Worm (Caenorhabditis elegans) whole organism, L4 larva: Measurements from ENCODE around the gene T28F3.9.

Source experiments
- D1046.2 ChIP-seq: fragments of 200-800 bp; sonication (Bioruptor generic); IDR thresholded peaks from 2 replicates; pipeline ENCODE4 v1.3.6; 2022; ENCODE audit warnings: missing genetic modification characterization, missing compliant biosample characterization
- F26F4.8 ChIP-seq: fragments of 200-800 bp; sonication (Bioruptor generic); conservative IDR thresholded peaks from 2 replicates; pipeline ENCODE4 v1.3.6; 2022; ENCODE audit warnings: missing genetic modification characterization, missing compliant biosample characterization
- F37D6.2 ChIP-seq: sonication (generic microtip); optimal IDR thresholded peaks from 2 replicates; lab custom pipeline; 2016; ENCODE audit warnings: mild to moderate bottlenecking, missing genetic modification characterization, missing compliant biosample characterization
- F44E2.7 ChIP-seq: fragments of 200-800 bp; sonication (Bioruptor generic); IDR thresholded peaks from 2 replicates; pipeline ENCODE4 v2.1.2; 2022; ENCODE audit warnings: missing genetic modification characterization, missing compliant biosample characterization
- F49E8.2 ChIP-seq: sonication (generic microtip); optimal IDR thresholded peaks from 2 replicates; lab custom pipeline; 2016; ENCODE audit warnings: missing compliant biosample characterization, mild to moderate bottlenecking, missing genetic modification characterization, borderline replicate concordance
- T20F7.1 ChIP-seq: fragments of 200-800 bp; sonication (Bioruptor generic); optimal IDR thresholded peaks from 2 replicates; lab custom pipeline; 2018; ENCODE audit warnings: mild to moderate bottlenecking, missing genetic modification characterization, missing compliant biosample characterization
- T26A8.4 ChIP-seq: fragments of 200-800 bp; sonication (Bioruptor generic); IDR thresholded peaks from 2 replicates; pipeline ENCODE4 v1.3.6; 2022; ENCODE audit warnings: missing genetic modification characterization, missing compliant biosample characterization
- Y105C5A.15 ChIP-seq: fragments of 200-800 bp; sonication (Bioruptor generic); IDR thresholded peaks from 2 replicates; pipeline ENCODE4 v1.3.6; 2022; ENCODE audit warnings: missing genetic modification characterization, missing compliant biosample characterization
- Y48G9A.11 ChIP-seq: fragments of 200-800 bp; sonication (Bioruptor generic); IDR thresholded peaks from 2 replicates; pipeline ENCODE4 v1.3.6; 2022; ENCODE audit warnings: missing genetic modification reagents, missing genetic modification characterization, missing compliant biosample characterization
- Y5F2A.4 ChIP-seq: fragments of 200-800 bp; sonication (Bioruptor generic); optimal IDR thresholded peaks from 2 replicates; lab custom pipeline; 2018; ENCODE audit warnings: mild to moderate bottlenecking, missing genetic modification characterization, missing compliant biosample characterization
- aha-1 ChIP-seq: fragments of 150-350 bp; peaks from one replicate; lab custom pipeline; 2014; ENCODE audit warnings: missing biosample characterization, missing genetic modification characterization
- arid-1 ChIP-seq: fragments of 200-800 bp; sonication (Bioruptor generic); conservative IDR thresholded peaks from 2 replicates; pipeline ENCODE4 v1.3.6; 2022; ENCODE audit warnings: missing genetic modification reagents, missing genetic modification characterization, missing compliant biosample characterization
- attf-4 ChIP-seq: sonication (generic microtip); optimal IDR thresholded peaks from 3 replicates; lab custom pipeline; 2017; ENCODE audit warnings: missing biosample characterization, missing genetic modification characterization
- ceh-44 ChIP-seq: fragments of 200-800 bp; sonication (Bioruptor generic); IDR thresholded peaks from 2 replicates; pipeline ENCODE4 v1.3.6; 2022; ENCODE audit warnings: missing genetic modification reagents, missing genetic modification characterization, missing compliant biosample characterization
- ceh-62 ChIP-seq: sonication (generic microtip); optimal IDR thresholded peaks from 2 replicates; lab custom pipeline; 2017; ENCODE audit warnings: missing biosample characterization, missing genetic modification characterization
- ceh-82 ChIP-seq: sonication (generic microtip); optimal IDR thresholded peaks from 2 replicates; lab custom pipeline; 2017; ENCODE audit warnings: missing biosample characterization, missing genetic modification characterization
- cey-2 ChIP-seq: sonication (generic microtip); optimal IDR thresholded peaks from 3 replicates; lab custom pipeline; 2017; ENCODE audit warnings: missing genetic modification characterization, mild to moderate bottlenecking, missing compliant biosample characterization, antibody characterized with exemption, borderline replicate concordance; ENCODE audit not compliant: insufficient read depth
- daf-16 ChIP-seq, 3 experiments: sonication (generic microtip); optimal IDR thresholded peaks; 2 replicates each; lab custom pipeline; 2016 to 2017; ENCODE audit warnings: missing genetic modification characterization in 3 of 3, missing genetic modification reagents in 3 of 3, mild to moderate bottlenecking in 2 of 3, missing compliant biosample characterization in 2 of 3, missing biosample characterization in 1 of 3, moderate library complexity in 1 of 3
- daf-19 ChIP-seq: fragments of 200-800 bp; sonication (Bioruptor generic); conservative IDR thresholded peaks from 2 replicates; pipeline ENCODE4 v1.3.6; 2022; ENCODE audit warnings: missing genetic modification characterization, missing compliant biosample characterization
- dmd-6 ChIP-seq: fragments of 200-800 bp; sonication (Bioruptor generic); IDR thresholded peaks from 2 replicates; pipeline ENCODE4 v1.3.6; 2022; ENCODE audit warnings: missing genetic modification reagents, missing genetic modification characterization, missing compliant biosample characterization
- dmd-8 ChIP-seq: fragments of 200-800 bp; sonication (Bioruptor generic); IDR thresholded peaks from 2 replicates; pipeline ENCODE4 v1.3.6; 2022; ENCODE audit warnings: missing genetic modification characterization, missing compliant biosample characterization
- duxl-1 ChIP-seq: sonication (generic microtip); optimal IDR thresholded peaks from 2 replicates; lab custom pipeline; 2016; ENCODE audit warnings: mild to moderate bottlenecking, missing genetic modification characterization, moderate library complexity, missing compliant biosample characterization; ENCODE audit not compliant: poor library complexity
- dve-1 ChIP-seq: sonication (generic microtip); optimal IDR thresholded peaks from 2 replicates; lab custom pipeline; 2017; ENCODE audit warnings: antibody characterized with exemption, mild to moderate bottlenecking, missing genetic modification characterization, missing compliant biosample characterization; ENCODE audit not compliant: insufficient read depth
- egl-27 ChIP-seq: sonication (generic microtip); optimal IDR thresholded peaks from 3 replicates; lab custom pipeline; 2017; ENCODE audit warnings: missing biosample characterization, missing genetic modification reagents, missing genetic modification characterization
- fkh-10 ChIP-seq: fragments of 150-350 bp; optimal IDR thresholded peaks from 2 replicates; lab custom pipeline; 2014; ENCODE audit warnings: missing biosample characterization, missing genetic modification reagents, missing genetic modification characterization
- hif-1 ChIP-seq, 2 experiments: sonication (generic microtip); optimal IDR thresholded peaks; 2 replicates each; lab custom pipeline; 2016 to 2017; ENCODE audit warnings: missing compliant biosample characterization in 2 of 2, missing genetic modification characterization in 2 of 2, missing genetic modification reagents in 2 of 2, missing genotype in 2 of 2, mild to moderate bottlenecking in 1 of 2
- jun-1 ChIP-seq: fragments of 150-350 bp; optimal IDR thresholded peaks from 2 replicates; lab custom pipeline; 2014; ENCODE audit warnings: missing biosample characterization, missing genetic modification reagents, missing genetic modification characterization
- lin-1 ChIP-seq: fragments of 200-800 bp; sonication (Bioruptor generic); IDR thresholded peaks from 2 replicates; pipeline ENCODE4 v1.3.6; 2022; ENCODE audit warnings: missing genetic modification reagents, missing genetic modification characterization, missing compliant biosample characterization
- lin-13 ChIP-seq: fragments of 150-350 bp; optimal IDR thresholded peaks from 2 replicates; lab custom pipeline; 2014; ENCODE audit warnings: missing biosample characterization, missing genetic modification reagents, missing genetic modification characterization
- lin-15B ChIP-seq: fragments of 150-350 bp; sonication (generic microtip); optimal IDR thresholded peaks from 3 replicates; lab custom pipeline; 2014; ENCODE audit warnings: missing biosample characterization, missing genetic modification characterization
- lin-29 ChIP-seq: fragments of 200-800 bp; sonication (Bioruptor generic); IDR thresholded peaks from 2 replicates; pipeline ENCODE4 v1.3.6; 2022; ENCODE audit warnings: missing genetic modification reagents, missing genetic modification characterization, missing compliant biosample characterization
- lsy-2 ChIP-seq, 2 experiments: fragments of 150-350 bp in 1 of 2; sonication (generic microtip) in 1 of 2; optimal IDR thresholded peaks; 2 replicates each; lab custom pipeline; 2014 to 2017; ENCODE audit warnings: missing biosample characterization in 2 of 2, missing genetic modification characterization in 2 of 2
- madf-5 ChIP-seq, 2 experiments: fragments of 200-800 bp; sonication (Bioruptor generic); IDR thresholded peaks; 2 replicates each; pipeline ENCODE4 v1.3.6; 2022; ENCODE audit warnings: missing compliant biosample characterization in 2 of 2, missing genetic modification characterization in 2 of 2
- mdt-29 ChIP-seq: fragments of 200-800 bp; sonication (Bioruptor generic); IDR thresholded peaks from 2 replicates; pipeline ENCODE4 v1.3.6; 2022; ENCODE audit warnings: missing genetic modification reagents, missing genetic modification characterization, missing compliant biosample characterization
- mep-1 ChIP-seq: fragments of 150-350 bp; sonication (generic microtip); optimal IDR thresholded peaks from 3 replicates; lab custom pipeline; 2014; ENCODE audit warnings: missing biosample characterization, missing genetic modification characterization
- mes-2 ChIP-seq: sonication (generic microtip); optimal IDR thresholded peaks from 2 replicates; lab custom pipeline; 2016; ENCODE audit warnings: missing genotype, mild to moderate bottlenecking, missing genetic modification characterization, missing compliant biosample characterization; ENCODE audit not compliant: poor library complexity, severe bottlenecking
- mxl-3 ChIP-seq: fragments of 200-800 bp; sonication (Bioruptor generic); optimal IDR thresholded peaks from 2 replicates; lab custom pipeline; 2018; ENCODE audit warnings: mild to moderate bottlenecking, missing genetic modification characterization, missing compliant biosample characterization
- nhr-10 ChIP-seq: fragments of 150-350 bp; optimal IDR thresholded peaks from 2 replicates; lab custom pipeline; 2014; ENCODE audit warnings: missing biosample characterization, missing genetic modification characterization
- nhr-237 ChIP-seq: sonication (generic microtip); optimal IDR thresholded peaks from 2 replicates; lab custom pipeline; 2017; ENCODE audit warnings: missing biosample characterization, missing genetic modification characterization
- nhr-76 ChIP-seq: fragments of 150-350 bp; optimal IDR thresholded peaks from 2 replicates; lab custom pipeline; 2014; ENCODE audit warnings: missing biosample characterization, missing genetic modification characterization
- nhr-77 ChIP-seq: fragments of 150-350 bp; optimal IDR thresholded peaks from 2 replicates; lab custom pipeline; 2014; ENCODE audit warnings: missing biosample characterization, missing genetic modification characterization
- saeg-2 ChIP-seq: fragments of 200-800 bp; sonication (Bioruptor generic); IDR thresholded peaks from 2 replicates; pipeline ENCODE4 v1.3.6; 2022; ENCODE audit warnings: missing genetic modification reagents, missing genetic modification characterization, missing compliant biosample characterization
- sdz-12 ChIP-seq: fragments of 200-800 bp; sonication (Bioruptor generic); optimal IDR thresholded peaks from 2 replicates; lab custom pipeline; 2018; ENCODE audit warnings: mild to moderate bottlenecking, missing genetic modification characterization, missing compliant biosample characterization
- skn-1 ChIP-seq: fragments of 150-350 bp; optimal IDR thresholded peaks from 2 replicates; lab custom pipeline; 2014; ENCODE audit warnings: missing biosample characterization, missing genetic modification characterization
- spr-3 ChIP-seq: fragments of 200-800 bp; sonication (Bioruptor generic); optimal IDR thresholded peaks from 2 replicates; lab custom pipeline; 2018; ENCODE audit warnings: mild to moderate bottlenecking, missing genetic modification characterization, missing compliant biosample characterization
- unc-39 ChIP-seq: sonication (generic microtip); optimal IDR thresholded peaks from 2 replicates; lab custom pipeline; 2017; ENCODE audit warnings: missing biosample characterization, missing genetic modification characterization
- zfp-3 ChIP-seq: fragments of 200-800 bp; sonication (Bioruptor generic); conservative IDR thresholded peaks from 2 replicates; pipeline ENCODE4 v1.3.6; 2022; ENCODE audit warnings: missing genetic modification reagents, missing genetic modification characterization, missing compliant biosample characterization
- ztf-11 ChIP-seq: fragments of 150-350 bp; optimal IDR thresholded peaks from 2 replicates; lab custom pipeline; 2014; ENCODE audit warnings: missing biosample characterization, missing genetic modification characterization

The T28F3.9 gene

ce11 chrIV:17281060-17282021 lies 27.0 kb upstream of the T28F3.9 start:
- TF ChIP-seq Y105C5A.15 (GFP tag; lab: Robert Waterston, UW) = peak; percentile 94
- TF ChIP-seq lin-13 (GFP tag; lab: Kevin White, UChicago) = peak; percentile 89
- TF ChIP-seq jun-1 (tag; lab: Kevin White, UChicago) = no peak
- TF ChIP-seq Y5F2A.4 (GFP tag; lab: Kevin White, UChicago) = peak; percentile 60
- TF ChIP-seq daf-19 (GFP tag; lab: Robert Waterston, UW) = peak; percentile 96
- peak; percentile 89 for TF ChIP-seq mep-1 (tag; lab: Kevin White, UChicago)
- no peak for TF ChIP-seq ztf-11
- TF ChIP-seq ceh-82 = no peak
- TF ChIP-seq cey-2 (tag; lab: Kevin White, UChicago) = no peak
- TF ChIP-seq spr-3 = peak; percentile 38
- no peak for TF ChIP-seq ceh-62 (tag; lab: Kevin White, UChicago)
- TF ChIP-seq madf-5 (GFP tag; IDR thresholded peaks at IDR 0.05; lab: Robert Waterston, UW) = peak; percentile 62 to 71
- peak; percentile 0 to 46 for TF ChIP-seq daf-16 (GFP tag; optimal IDR thresholded peaks at IDR 0.05; lab: Kevin White, UChicago)
- TF ChIP-seq daf-16 (tag; optimal IDR thresholded peaks at IDR 0.05; lab: Kevin White, UChicago) = peak; percentile 75
- TF ChIP-seq nhr-76 (tag; lab: Kevin White, UChicago) = no peak
- TF ChIP-seq hif-1 (tag; optimal IDR thresholded peaks at IDR 0.05; lab: Kevin White, UChicago) = no peak
- no peak for TF ChIP-seq nhr-237 (tag; lab: Kevin White, UChicago)
- TF ChIP-seq aha-1 (tag; lab: Kevin White, UChicago) = peak; percentile 95
- TF ChIP-seq F44E2.7 = no peak
- TF ChIP-seq unc-39 (tag; lab: Kevin White, UChicago) = no peak
- TF ChIP-seq lin-15B (tag; lab: Kevin White, UChicago) = no peak
- TF ChIP-seq lsy-2 (tag; optimal IDR thresholded peaks at IDR 0.05; lab: Kevin White, UChicago) = peak in 1 of 2 experiments; percentile 91
- peak; percentile 15 for TF ChIP-seq attf-4
- TF ChIP-seq ceh-44 (GFP tag; lab: Robert Waterston, UW) = no peak
- peak; percentile 70 for TF ChIP-seq mdt-29 (GFP tag; lab: Robert Waterston, UW)
- no peak for TF ChIP-seq nhr-77 (tag; lab: Kevin White, UChicago)
- TF ChIP-seq Y48G9A.11 (GFP tag; lab: Robert Waterston, UW) = peak; percentile 32; the same call in 1 of the 2 replicates
- 0 out of 2 replicates have a peak, but pooled peaks have one; percentile 6 for TF ChIP-seq saeg-2
- no peak for TF ChIP-seq egl-27 (tag; lab: Kevin White, UChicago)
- TF ChIP-seq mes-2 (tag; lab: Kevin White, UChicago) = peak; percentile 44
- TF ChIP-seq lin-29 = no peak; the same call in none of the 2 replicates
- peak; percentile 86 for TF ChIP-seq T26A8.4 (GFP tag; lab: Robert Waterston, UW)
- TF ChIP-seq skn-1 (tag; lab: Kevin White, UChicago) = no peak
- TF ChIP-seq dmd-8 (GFP tag; lab: Robert Waterston, UW) = peak; percentile 67
- peak; percentile 95 for TF ChIP-seq dve-1 (tag; lab: Kevin White, UChicago)
- TF ChIP-seq sdz-12 (GFP tag; lab: Kevin White, UChicago) = peak; percentile 4
- peak; percentile 58; the same call in 1 of the 2 replicates for TF ChIP-seq lin-1 (GFP tag; lab: Robert Waterston, UW)
- TF ChIP-seq F37D6.2 (tag; lab: Kevin White, UChicago) = peak; percentile 44
- peak; percentile 98 for TF ChIP-seq zfp-3 (GFP tag; lab: Robert Waterston, UW)
- peak; percentile 46 for TF ChIP-seq nhr-10 (tag; lab: Kevin White, UChicago)
- peak; percentile 56; the same call in 1 of the 2 replicates for TF ChIP-seq F26F4.8 (GFP tag; lab: Robert Waterston, UW)
- TF ChIP-seq duxl-1 (tag; lab: Kevin White, UChicago) = peak; percentile 32
- TF ChIP-seq fkh-10 (GFP tag; lab: Kevin White, UChicago) = no peak
- TF ChIP-seq D1046.2 (GFP tag; lab: Robert Waterston, UW) = no peak
- peak; percentile 59 for TF ChIP-seq dmd-6 (GFP tag; lab: Robert Waterston, UW)
- peak; percentile 79 for TF ChIP-seq arid-1 (GFP tag; lab: Robert Waterston, UW)
- peak; percentile 85 for TF ChIP-seq T20F7.1 (GFP tag; lab: Kevin White, UChicago)
- peak; percentile 93 for TF ChIP-seq F49E8.2
- no peak for TF ChIP-seq mxl-3
